Worm (Caenorhabditis elegans) whole organism, L2 larva: Measurements from ENCODE around the gene sra-27.

ENCODE experiments used
- egl-27 ChIP-seq: sonication (generic microtip); optimal IDR thresholded peaks from 3 replicates; lab custom pipeline; 2017; ENCODE audit warnings: missing biosample characterization, missing genetic modification reagents, missing genetic modification characterization
- mdl-1 ChIP-seq, 2 experiments: fragments of 150-350 bp in 1 of 2; sonication (generic microtip) in 1 of 2; optimal IDR thresholded peaks; 2 replicates each; lab custom pipeline; 2017; ENCODE audit warnings: missing biosample characterization in 2 of 2, missing genetic modification characterization in 2 of 2
- nhr-10 ChIP-seq: sonication (generic microtip); optimal IDR thresholded peaks from 2 replicates; lab custom pipeline; 2017; ENCODE audit warnings: missing biosample characterization, missing genetic modification characterization
- nhr-11 ChIP-seq: fragments of 150-350 bp; optimal IDR thresholded peaks from 2 replicates; lab custom pipeline; 2014; ENCODE audit warnings: missing biosample characterization, missing genetic modification characterization
- nhr-12 ChIP-seq: fragments of 150-350 bp; optimal IDR thresholded peaks from 2 replicates; lab custom pipeline; 2014; ENCODE audit warnings: missing biosample characterization, missing genetic modification characterization
- nhr-23 ChIP-seq: fragments of 150-350 bp; optimal IDR thresholded peaks from 2 replicates; lab custom pipeline; 2014; ENCODE audit warnings: missing biosample characterization, missing genetic modification reagents, missing genetic modification characterization
- skn-1 ChIP-seq: sonication (generic microtip); optimal IDR thresholded peaks from 2 replicates; lab custom pipeline; 2017; ENCODE audit warnings: missing biosample characterization, missing genetic modification characterization
- unc-62 ChIP-seq: fragments of 150-350 bp; optimal IDR thresholded peaks from 2 replicates; lab custom pipeline; 2014; ENCODE audit warnings: missing biosample characterization, missing genetic modification reagents, missing genetic modification characterization

DNA sequence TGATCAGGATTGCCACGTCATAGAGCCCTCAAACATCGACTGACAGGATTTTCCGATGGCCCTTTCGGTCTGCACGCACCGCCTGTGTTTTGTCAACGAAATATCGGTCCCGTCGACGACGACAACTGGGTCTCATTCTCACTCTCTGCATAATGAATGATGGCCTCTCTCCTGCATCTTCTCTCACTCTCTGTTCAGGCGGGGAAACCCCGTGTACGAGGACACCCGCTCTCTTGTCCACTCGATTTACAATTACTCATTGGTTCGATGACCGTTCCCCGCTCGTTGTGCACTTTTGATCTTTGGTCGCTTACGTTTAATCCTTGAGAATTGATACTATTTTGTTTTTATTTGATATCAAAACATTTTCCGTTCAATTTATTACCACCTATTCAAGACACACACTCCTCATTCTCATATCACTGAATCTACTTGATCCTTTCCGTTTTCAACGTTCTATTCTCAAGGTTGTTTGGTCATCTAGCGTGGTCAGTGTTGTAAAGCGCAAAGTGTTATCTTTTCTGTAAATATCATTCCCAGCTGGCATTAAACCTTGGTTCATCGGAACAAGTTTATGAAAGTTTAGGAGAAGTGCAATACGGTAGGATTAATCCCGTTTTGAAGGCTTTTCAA lies 46.1 kb upstream of the sra-27 start:
- TF ChIP-seq nhr-23 (tag; lab: Kevin White, UChicago) (no peak), nhr-10 (tag; lab: Kevin White, UChicago) (no peak), unc-62 (GFP tag; lab: Kevin White, UChicago) (no peak), skn-1 (no peak), nhr-12 (tag; lab: Kevin White, UChicago) (no peak), egl-27 (tag; lab: Kevin White, UChicago) (no peak), nhr-11 (tag; lab: Kevin White, UChicago) (no peak), mdl-1 (tag; optimal IDR thresholded peaks at IDR 0.05; lab: Kevin White, UChicago) (no peak)
